Fruit fly (Drosophila melanogaster) whole organism, prepupa: ENCODE measurements around the gene Arts.

Source experiments
- CG11762 ChIP-seq: fragments of 200-800 bp; sonication (Bioruptor generic); optimal IDR thresholded peaks from 3 replicates; lab custom pipeline; 2016; ENCODE audit warnings: missing biosample characterization, missing genetic modification characterization; ENCODE audit not compliant: insufficient read depth
- CG15336 ChIP-seq: fragments of 200-800 bp; sonication (Bioruptor generic); IDR thresholded peaks from 2 replicates; pipeline ENCODE4 v1.3.6; 2022; ENCODE audit warnings: missing biosample characterization, missing genetic modification characterization
- CG16779 ChIP-seq: fragments of 200-800 bp; sonication (Bioruptor generic); optimal IDR thresholded peaks from 3 replicates; lab custom pipeline; 2017; ENCODE audit warnings: missing biosample characterization, mild to moderate bottlenecking, missing genetic modification characterization
- CG3032 ChIP-seq: fragments of 200-800 bp; optimal IDR thresholded peaks from 2 replicates; lab custom pipeline; 2019; ENCODE audit warnings: missing biosample characterization, mild to moderate bottlenecking, missing genetic modification characterization, moderate library complexity
- CG32006 ChIP-seq: fragments of 200-800 bp; sonication (Bioruptor generic); optimal IDR thresholded peaks from 3 replicates; lab custom pipeline; 2017; ENCODE audit warnings: missing biosample characterization, mild to moderate bottlenecking, missing genetic modification characterization
- CG34406 ChIP-seq: fragments of 200-800 bp; sonication (Bioruptor generic); optimal IDR thresholded peaks from 3 replicates; lab custom pipeline; 2016; ENCODE audit warnings: missing biosample characterization, missing genetic modification characterization
- CG3919 ChIP-seq: fragments of 200-800 bp; sonication (Bioruptor generic); optimal IDR thresholded peaks from 3 replicates; lab custom pipeline; 2016; ENCODE audit warnings: missing biosample characterization, missing genetic modification characterization
- CG6276 ChIP-seq: fragments of 200-800 bp; sonication (Bioruptor generic); optimal IDR thresholded peaks from 2 replicates; lab custom pipeline; 2017; ENCODE audit warnings: missing biosample characterization, mild to moderate bottlenecking, missing genetic modification characterization
- CG6808 ChIP-seq: fragments of 200-800 bp; sonication (Bioruptor generic); optimal IDR thresholded peaks from 3 replicates; lab custom pipeline; 2017; ENCODE audit warnings: missing biosample characterization, missing genetic modification characterization, mild to moderate bottlenecking, moderate library complexity, missing genetic modification reagents
- CG8119 ChIP-seq: fragments of 200-800 bp; sonication (Bioruptor generic); IDR thresholded peaks from 3 replicates; pipeline ENCODE4 v1.3.6; 2022; ENCODE audit warnings: missing biosample characterization, missing genetic modification characterization
- CG8319 ChIP-seq: fragments of 200-800 bp; sonication (Bioruptor generic); optimal IDR thresholded peaks from 3 replicates; lab custom pipeline; 2016; ENCODE audit warnings: missing biosample characterization, missing genetic modification characterization
- CG9139 ChIP-seq: fragments of 200-800 bp; sonication (Bioruptor generic); optimal IDR thresholded peaks from 3 replicates; lab custom pipeline; 2017; ENCODE audit warnings: missing biosample characterization, mild to moderate bottlenecking, missing genetic modification characterization
- Eip78C ChIP-seq: fragments of 200-800 bp; sonication (Bioruptor generic); peaks from one replicate; lab custom pipeline; 2016; ENCODE audit warnings: missing biosample characterization, missing genetic modification characterization
- Hr39 ChIP-seq: fragments of 200-800 bp; sonication (Bioruptor generic); optimal IDR thresholded peaks from 2 replicates; lab custom pipeline; 2016; ENCODE audit warnings: missing biosample characterization, missing genetic modification characterization
- Hr4 ChIP-seq: fragments of 200-800 bp; sonication (Bioruptor generic); optimal IDR thresholded peaks from 3 replicates; lab custom pipeline; 2016; ENCODE audit warnings: missing biosample characterization, missing genetic modification characterization
- Smox ChIP-seq: fragments of 200-800 bp; sonication (Bioruptor generic); optimal IDR thresholded peaks from 3 replicates; lab custom pipeline; 2016; ENCODE audit warnings: missing biosample characterization, missing genetic modification characterization
- Sox102F ChIP-seq: fragments of 200-800 bp; sonication (Bioruptor generic); optimal IDR thresholded peaks from 2 replicates; lab custom pipeline; 2016; ENCODE audit warnings: missing biosample characterization, mild to moderate bottlenecking, missing genetic modification characterization
- Sox15 ChIP-seq: fragments of 200-800 bp; sonication (Bioruptor generic); optimal IDR thresholded peaks from 3 replicates; lab custom pipeline; 2016; ENCODE audit warnings: missing biosample characterization, missing genetic modification characterization
- dac ChIP-seq: fragments of 200-800 bp; sonication (Bioruptor generic); optimal IDR thresholded peaks from 2 replicates; lab custom pipeline; 2017; ENCODE audit warnings: missing biosample characterization, mild to moderate bottlenecking, missing genetic modification characterization
- eg ChIP-seq: fragments of 200-800 bp; sonication (Bioruptor generic); IDR thresholded peaks from 3 replicates; pipeline ENCODE4 v1.3.6; 2022; ENCODE audit warnings: missing biosample characterization, missing genetic modification characterization
- esn ChIP-seq: fragments of 200-800 bp; sonication (Bioruptor generic); optimal IDR thresholded peaks from 2 replicates; lab custom pipeline; 2016; ENCODE audit warnings: missing biosample characterization, mild to moderate bottlenecking, missing genetic modification characterization, moderate library complexity
- fd59A ChIP-seq: fragments of 200-800 bp; sonication (Bioruptor generic); optimal IDR thresholded peaks from 2 replicates; lab custom pipeline; 2017; ENCODE audit warnings: missing biosample characterization, mild to moderate bottlenecking, missing genetic modification characterization, missing genetic modification reagents
- fd85E ChIP-seq: fragments of 200-800 bp; sonication (Bioruptor generic); optimal IDR thresholded peaks from 3 replicates; lab custom pipeline; 2016; ENCODE audit warnings: missing biosample characterization, missing genetic modification characterization
- net ChIP-seq: fragments of 200-800 bp; sonication (Bioruptor generic); optimal IDR thresholded peaks from 3 replicates; lab custom pipeline; 2016; ENCODE audit warnings: missing biosample characterization, missing genetic modification characterization
- pdm3 ChIP-seq: fragments of 200-800 bp; sonication (Bioruptor generic); optimal IDR thresholded peaks from 3 replicates; lab custom pipeline; 2016; ENCODE audit warnings: missing biosample characterization, missing genetic modification characterization
- salr ChIP-seq, 2 experiments: fragments of 200-800 bp; sonication (Bioruptor generic); optimal IDR thresholded peaks; 3 replicates each; lab custom pipeline; 2016 to 2018; ENCODE audit warnings: missing biosample characterization in 2 of 2, missing genetic modification characterization in 2 of 2, mild to moderate bottlenecking in 1 of 2
- ss ChIP-seq, 2 experiments: fragments of 200-800 bp; sonication (Bioruptor generic); optimal IDR thresholded peaks; 2 replicates in 1 of 2; 3 replicates in 1 of 2; lab custom pipeline; 2017 to 2018; ENCODE audit warnings: mild to moderate bottlenecking in 2 of 2, missing biosample characterization in 2 of 2, missing genetic modification characterization in 2 of 2, moderate library complexity in 1 of 2
- svp ChIP-seq: fragments of 200-800 bp; sonication (Bioruptor generic); peaks from one replicate; lab custom pipeline; 2016; ENCODE audit warnings: missing biosample characterization, missing genetic modification characterization
- topi ChIP-seq: fragments of 200-800 bp; sonication (Bioruptor generic); optimal IDR thresholded peaks from 3 replicates; lab custom pipeline; 2016; ENCODE audit warnings: missing biosample characterization, missing genetic modification characterization
- vri ChIP-seq: fragments of 200-800 bp; sonication (Bioruptor generic); optimal IDR thresholded peaks from 3 replicates; lab custom pipeline; 2016; ENCODE audit warnings: missing biosample characterization, mild to moderate bottlenecking, missing genetic modification characterization

The Arts gene

DNA sequence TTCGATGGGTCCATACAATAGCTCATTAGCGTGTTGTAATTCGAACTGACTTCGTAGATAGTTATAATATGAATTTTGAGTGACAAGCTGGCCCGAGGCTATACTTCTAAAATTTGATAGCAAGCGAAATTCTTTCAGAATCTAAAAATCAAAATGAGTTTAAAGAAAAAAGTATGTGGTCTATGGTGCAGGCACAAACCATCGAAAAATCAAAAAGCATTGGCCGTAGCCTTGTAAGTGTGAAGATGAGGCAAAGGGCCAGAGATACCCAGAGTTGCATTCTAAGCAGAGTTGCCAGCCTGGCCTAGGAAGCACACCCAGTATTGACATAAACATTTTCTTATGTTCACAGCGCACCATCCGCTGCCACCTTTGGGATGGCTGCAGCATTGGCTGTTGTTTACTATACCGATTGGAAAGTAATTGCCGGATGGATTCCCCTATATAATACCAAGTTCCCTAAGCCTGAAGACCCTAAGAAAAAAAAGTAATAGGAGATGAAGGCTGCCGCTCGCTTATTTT, 35.9 kb upstream of the Arts start, which contains the start of gene UQCR-6.4L:
Gene UQCR-6.4L (plus strand): TSS at position 51 of the 522 bp plus-strand sequence.
- no peak for TF ChIP-seq topi (GFP tag; lab: Kevin White, UChicago)
- no peak for TF ChIP-seq esn (GFP tag; lab: Kevin White, UChicago)
- TF ChIP-seq CG9139 (GFP tag; lab: Kevin White, UChicago), result no peak
- TF ChIP-seq vri, result no peak
- no peak for TF ChIP-seq CG6276 (GFP tag; lab: Kevin White, UChicago)
- TF ChIP-seq net (GFP tag; lab: Kevin White, UChicago), result no peak
- TF ChIP-seq Eip78C (GFP tag; lab: Kevin White, UChicago), result no peak
- TF ChIP-seq dac (GFP tag; lab: Kevin White, UChicago), result no peak
- TF ChIP-seq pdm3 (GFP tag; lab: Kevin White, UChicago), result no peak
- TF ChIP-seq, all 60 proteins: peak for 0

DNA sequence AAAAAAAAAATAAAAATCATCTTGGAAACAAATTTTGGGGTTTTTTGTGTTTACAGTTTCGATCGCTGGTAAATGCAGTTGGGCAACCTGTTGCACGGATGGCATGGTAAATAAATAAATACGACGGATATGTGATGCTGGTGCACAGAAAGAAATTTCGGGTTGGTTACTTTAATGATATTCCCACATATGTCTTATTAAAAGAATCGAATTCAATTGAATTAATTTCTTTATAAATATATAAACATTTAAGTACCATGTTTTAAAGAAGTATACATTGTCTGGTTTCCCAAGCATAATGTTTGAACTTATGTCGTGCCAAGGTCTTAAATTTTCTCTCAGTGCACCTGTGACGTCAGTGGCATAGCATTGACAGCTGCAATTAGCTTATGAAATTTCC, 35.2 kb upstream of the Arts start:
- TF ChIP-seq CG6808 (GFP tag; lab: Kevin White, UChicago) (no peak), Smox (no peak), CG15336 (GFP tag; lab: Robert Waterston, UW) (peak; percentile 50), CG16779 (tag; lab: Kevin White, UChicago) (no peak), eg (GFP tag; lab: Robert Waterston, UW) (0 out of 3 replicates have a peak, but pooled peaks have one; percentile 12), salr (GFP tag; optimal IDR thresholded peaks at IDR 0.05; lab: Kevin White, UChicago) (no peak), CG8319 (GFP tag; lab: Kevin White, UChicago) (no peak), fd85E (GFP tag; lab: Kevin White, UChicago) (no peak), CG9139 (GFP tag; lab: Kevin White, UChicago) (no peak), Hr4 (GFP tag; lab: Kevin White, UChicago) (peak; percentile 4), CG8119 (GFP tag; lab: Robert Waterston, UW) (0 out of 3 replicates have a peak, but pooled peaks have one; percentile 17), CG32006 (peak; percentile 24), CG34406 (GFP tag; lab: Kevin White, UChicago) (no peak), fd59A (GFP tag; lab: Kevin White, UChicago) (no peak), Sox102F (GFP tag; lab: Kevin White, UChicago) (no peak), ss (GFP tag; optimal IDR thresholded peaks at IDR 0.05; lab: Kevin White, UChicago) (no peak), CG3919 (GFP tag; lab: Kevin White, UChicago) (no peak)
- TF ChIP-seq, all 60 proteins: peak for 5

DNA sequence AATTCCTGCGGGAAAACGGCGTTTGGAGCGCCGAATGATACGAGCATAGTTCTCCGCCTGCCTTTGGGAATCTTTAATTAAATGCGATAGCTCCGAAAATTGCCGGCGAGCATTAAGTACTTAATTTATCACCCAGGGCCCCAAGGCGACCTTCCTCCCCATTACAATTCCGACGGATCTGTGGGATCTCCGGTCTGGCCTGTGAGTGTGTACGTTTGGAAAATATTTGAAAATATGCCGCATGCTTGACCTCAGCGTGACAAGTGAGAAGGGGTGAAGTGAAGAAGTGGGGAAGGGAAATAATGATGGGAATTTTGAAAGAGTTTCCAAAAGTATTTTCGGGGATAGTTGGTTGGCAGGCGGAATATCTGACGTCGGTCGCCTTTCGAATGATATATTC, 33.2 kb upstream of the Arts start:
- TF ChIP-seq CG6808 (GFP tag; lab: Kevin White, UChicago) (no peak), pdm3 (GFP tag; lab: Kevin White, UChicago) (no peak), CG3032 (no peak)

DNA sequence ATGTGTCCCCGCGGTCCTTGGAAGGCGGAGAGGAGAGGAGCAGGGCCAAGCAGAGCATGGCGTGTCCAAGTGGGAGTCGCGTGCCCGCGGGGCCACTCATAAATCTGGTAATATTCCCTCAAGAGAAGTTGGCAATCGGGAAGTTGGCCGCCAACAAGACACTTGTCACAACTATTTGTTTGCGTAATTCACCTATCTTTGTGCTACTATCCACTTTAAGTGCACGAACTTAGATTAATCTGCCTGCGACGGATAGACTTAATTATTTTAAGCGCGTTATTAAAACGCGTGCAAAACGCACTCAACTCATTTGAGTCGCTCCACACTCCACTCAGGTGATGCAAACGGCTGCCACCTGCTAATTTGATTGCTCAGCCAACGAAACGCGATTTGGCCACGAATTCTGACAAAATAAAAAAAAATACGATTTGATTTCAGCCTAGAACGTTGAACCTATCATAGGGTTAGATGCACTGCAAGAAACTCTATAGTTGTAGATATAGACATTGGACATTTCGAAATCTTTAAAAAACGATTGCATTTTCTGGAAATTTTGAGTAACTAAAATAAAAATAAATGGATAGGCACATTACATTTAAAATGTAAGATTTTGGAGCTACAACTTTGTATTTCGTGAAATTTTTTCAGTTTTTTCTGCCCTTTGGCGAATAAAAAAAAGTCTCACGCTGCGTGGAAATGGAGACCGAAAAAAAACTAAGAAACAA, 31.5 kb upstream of the Arts start:
- TF ChIP-seq CG8119 (GFP tag; lab: Robert Waterston, UW) (peak; percentile 40; the same call in 1 of the 3 replicates), CG15336 (GFP tag; lab: Robert Waterston, UW) (0 out of 2 replicates have a peak, but pooled peaks have one; percentile 22), svp (no peak), Eip78C (GFP tag; lab: Kevin White, UChicago) (peak; percentile 35), CG32006 (no peak)
- TF ChIP-seq, all 60 proteins: peak for 3

DNA sequence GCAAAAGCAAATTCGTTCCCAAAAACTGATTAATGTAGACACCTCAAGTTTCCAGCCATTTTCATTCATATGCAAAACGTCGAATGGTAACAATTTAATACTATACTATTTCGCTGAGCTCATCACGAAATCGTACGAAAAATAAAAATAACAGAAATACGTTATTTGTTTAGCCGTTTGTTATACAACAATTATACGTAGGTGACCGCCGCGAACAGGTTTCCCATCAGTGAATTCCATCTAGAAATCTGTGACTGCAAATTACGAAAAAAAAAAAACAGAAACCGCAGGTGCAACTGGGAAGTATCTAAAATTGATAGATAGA, 30.9 kb upstream of the Arts start:
- no peak for TF ChIP-seq Hr39
- no peak for TF ChIP-seq CG15336 (GFP tag; lab: Robert Waterston, UW)
- TF ChIP-seq CG11762 (GFP tag; lab: Kevin White, UChicago), result no peak
- TF ChIP-seq net (GFP tag; lab: Kevin White, UChicago), result no peak
- no peak for TF ChIP-seq Sox15 (GFP tag; lab: Kevin White, UChicago)
- no peak for TF ChIP-seq CG3032
